Worm (Caenorhabditis elegans) whole organism, L4 larva: Measurements from ENCODE around the gene tba-7.

Experiments
- T20F7.1 ChIP-seq: fragments of 200-800 bp; sonication (Bioruptor generic); optimal IDR thresholded peaks from 2 replicates; lab custom pipeline; 2018; ENCODE audit warnings: mild to moderate bottlenecking, missing genetic modification characterization, missing compliant biosample characterization
- arid-1 ChIP-seq: fragments of 200-800 bp; sonication (Bioruptor generic); conservative IDR thresholded peaks from 2 replicates; pipeline ENCODE4 v1.3.6; 2022; ENCODE audit warnings: missing genetic modification reagents, missing genetic modification characterization, missing compliant biosample characterization
- ceh-28 ChIP-seq: fragments of 150-350 bp; optimal IDR thresholded peaks from 2 replicates; lab custom pipeline; 2014; ENCODE audit warnings: missing biosample characterization, missing genetic modification reagents, missing genetic modification characterization
- daf-8 ChIP-seq: fragments of 200-800 bp; sonication (Bioruptor generic); IDR thresholded peaks from 2 replicates; pipeline ENCODE4 v1.3.6; 2022; ENCODE audit warnings: missing genetic modification characterization, missing compliant biosample characterization
- dpl-1 ChIP-seq: fragments of 150-350 bp; optimal IDR thresholded peaks from 2 replicates; lab custom pipeline; 2014; ENCODE audit warnings: missing biosample characterization, missing genetic modification reagents, missing genetic modification characterization
- fkh-10 ChIP-seq: fragments of 150-350 bp; optimal IDR thresholded peaks from 2 replicates; lab custom pipeline; 2014; ENCODE audit warnings: missing biosample characterization, missing genetic modification reagents, missing genetic modification characterization
- lin-1 ChIP-seq: fragments of 200-800 bp; sonication (Bioruptor generic); IDR thresholded peaks from 2 replicates; pipeline ENCODE4 v1.3.6; 2022; ENCODE audit warnings: missing genetic modification reagents, missing genetic modification characterization, missing compliant biosample characterization
- lin-15B ChIP-seq: fragments of 150-350 bp; sonication (generic microtip); optimal IDR thresholded peaks from 3 replicates; lab custom pipeline; 2014; ENCODE audit warnings: missing biosample characterization, missing genetic modification characterization
- madf-5 ChIP-seq, 2 experiments: fragments of 200-800 bp; sonication (Bioruptor generic); IDR thresholded peaks; 2 replicates each; pipeline ENCODE4 v1.3.6; 2022; ENCODE audit warnings: missing compliant biosample characterization in 2 of 2, missing genetic modification characterization in 2 of 2
- mdl-1 ChIP-seq, 2 experiments: fragments of 150-350 bp in 1 of 2; sonication (generic microtip) in 1 of 2; optimal IDR thresholded peaks; 2 replicates each; lab custom pipeline; 2014 to 2017; ENCODE audit warnings: missing biosample characterization in 2 of 2, missing genetic modification characterization in 2 of 2
- mep-1 ChIP-seq: fragments of 150-350 bp; sonication (generic microtip); optimal IDR thresholded peaks from 3 replicates; lab custom pipeline; 2014; ENCODE audit warnings: missing biosample characterization, missing genetic modification characterization
- nhr-25 ChIP-seq: sonication (generic microtip); optimal IDR thresholded peaks from 2 replicates; lab custom pipeline; 2017; ENCODE audit warnings: missing genetic modification characterization, mild to moderate bottlenecking, missing compliant biosample characterization, antibody characterized with exemption, moderate library complexity, borderline replicate concordance; ENCODE audit not compliant: insufficient read depth
- set-16 ChIP-seq: fragments of 200-800 bp; sonication (Bioruptor generic); IDR thresholded peaks from 2 replicates; pipeline ENCODE4 v1.3.6; 2022; ENCODE audit warnings: missing genetic modification reagents, missing genetic modification characterization, missing compliant biosample characterization
- spr-3 ChIP-seq: fragments of 200-800 bp; sonication (Bioruptor generic); optimal IDR thresholded peaks from 2 replicates; lab custom pipeline; 2018; ENCODE audit warnings: mild to moderate bottlenecking, missing genetic modification characterization, missing compliant biosample characterization

- no peak for TF ChIP-seq madf-5 (GFP tag; IDR thresholded peaks at IDR 0.05; lab: Robert Waterston, UW)
- no peak for TF ChIP-seq mdl-1 (tag; optimal IDR thresholded peaks at IDR 0.05; lab: Kevin White, UChicago)
- TF ChIP-seq ceh-28 = no peak
- TF ChIP-seq nhr-25 = no peak
- TF ChIP-seq lin-15B (tag; lab: Kevin White, UChicago) = no peak
- no peak for TF ChIP-seq mep-1 (tag; lab: Kevin White, UChicago)
- TF ChIP-seq arid-1 (GFP tag; lab: Robert Waterston, UW) = no peak
- TF ChIP-seq daf-8 (GFP tag; lab: Robert Waterston, UW) = no peak
- TF ChIP-seq spr-3 (GFP tag; lab: Kevin White, UChicago) = no peak
- TF ChIP-seq dpl-1 (GFP tag; lab: Kevin White, UChicago) = no peak
- TF ChIP-seq lin-1 (GFP tag; lab: Robert Waterston, UW) = no peak
- peak; percentile 81 for TF ChIP-seq set-16 (GFP tag; lab: Robert Waterston, UW)
- no peak for TF ChIP-seq T20F7.1 (GFP tag; lab: Kevin White, UChicago)
- TF ChIP-seq fkh-10 (GFP tag; lab: Kevin White, UChicago) = no peak
Observed at ce11 chrIII:11324093-11324492, 47.5 kb downstream of the tba-7 start.
